Worm (Caenorhabditis elegans) whole organism, L2 larva: ENCODE measurements around the gene K07C11.7.

Experiments
- C34F6.9 ChIP-seq: fragments of 150-350 bp; optimal IDR thresholded peaks from 2 replicates; lab custom pipeline; 2014; ENCODE audit warnings: missing biosample characterization, missing genetic modification characterization
- F13H6.1 ChIP-seq: sonication (generic microtip); optimal IDR thresholded peaks from 2 replicates; lab custom pipeline; 2016; ENCODE audit warnings: missing genetic modification characterization, missing compliant biosample characterization
- ZK546.5 ChIP-seq: sonication (generic microtip); optimal IDR thresholded peaks from 2 replicates; lab custom pipeline; 2017; ENCODE audit warnings: missing biosample characterization, missing genetic modification characterization
- aly-2 ChIP-seq: fragments of 150-350 bp; optimal IDR thresholded peaks from 2 replicates; lab custom pipeline; 2014; ENCODE audit warnings: missing biosample characterization, missing genetic modification characterization
- ama-1 ChIP-seq: fragments of 150-350 bp; optimal IDR thresholded peaks from 2 replicates; lab custom pipeline; 2018; ENCODE audit warnings: inconsistent platforms
- blmp-1 ChIP-seq: sonication (generic microtip); optimal IDR thresholded peaks from 2 replicates; lab custom pipeline; 2017; ENCODE audit warnings: missing genetic modification characterization, mild to moderate bottlenecking, missing compliant biosample characterization, antibody characterized with exemption, moderate library complexity; ENCODE audit not compliant: insufficient read depth
- ceh-16 ChIP-seq: fragments of 150-350 bp; optimal IDR thresholded peaks from 2 replicates; lab custom pipeline; 2014; ENCODE audit warnings: missing biosample characterization, missing genetic modification characterization
- dmd-4 ChIP-seq: sonication (generic microtip); optimal IDR thresholded peaks from 2 replicates; lab custom pipeline; 2017; ENCODE audit warnings: missing biosample characterization, missing genetic modification characterization
- elt-1 ChIP-seq: fragments of 150-350 bp; optimal IDR thresholded peaks from 2 replicates; lab custom pipeline; 2014; ENCODE audit warnings: missing biosample characterization, missing genetic modification characterization
- elt-3 ChIP-seq: sonication (generic microtip); optimal IDR thresholded peaks from 2 replicates; lab custom pipeline; 2017; ENCODE audit warnings: missing biosample characterization, missing genetic modification characterization
- fos-1 ChIP-seq: fragments of 150-350 bp; optimal IDR thresholded peaks from 2 replicates; lab custom pipeline; 2014; ENCODE audit warnings: missing biosample characterization, missing genetic modification characterization
- lin-13 ChIP-seq: fragments of 150-350 bp; optimal IDR thresholded peaks from 2 replicates; lab custom pipeline; 2014; ENCODE audit warnings: missing biosample characterization, missing genetic modification reagents, missing genetic modification characterization
- lin-39 ChIP-seq: fragments of 150-350 bp; optimal IDR thresholded peaks from 2 replicates; lab custom pipeline; 2014; ENCODE audit warnings: missing biosample characterization, missing genetic modification reagents, missing genetic modification characterization
- lsy-2 ChIP-seq, 2 experiments: fragments of 150-350 bp in 1 of 2; sonication (generic microtip) in 1 of 2; optimal IDR thresholded peaks; 2 replicates each; lab custom pipeline; 2014 to 2017; ENCODE audit warnings: missing biosample characterization in 2 of 2, missing genetic modification characterization in 2 of 2
- mab-5 ChIP-seq: fragments of 150-350 bp; optimal IDR thresholded peaks from 2 replicates; lab custom pipeline; 2014; ENCODE audit warnings: missing biosample characterization, missing genetic modification characterization
- mdl-1 ChIP-seq, 2 experiments: fragments of 150-350 bp in 1 of 2; sonication (generic microtip) in 1 of 2; optimal IDR thresholded peaks; 2 replicates each; lab custom pipeline; 2017; ENCODE audit warnings: missing biosample characterization in 2 of 2, missing genetic modification characterization in 2 of 2
- nhr-25 ChIP-seq: fragments of 150-350 bp; sonication (generic microtip); optimal IDR thresholded peaks from 3 replicates; lab custom pipeline; 2014; ENCODE audit warnings: missing biosample characterization, missing genetic modification characterization
- nhr-6 ChIP-seq: fragments of 150-350 bp; optimal IDR thresholded peaks from 2 replicates; lab custom pipeline; 2014; ENCODE audit warnings: missing biosample characterization, missing genetic modification characterization
- nhr-77 ChIP-seq: fragments of 150-350 bp; optimal IDR thresholded peaks from 2 replicates; lab custom pipeline; 2014; ENCODE audit warnings: missing biosample characterization, missing genetic modification characterization
- peb-1 ChIP-seq: fragments of 150-350 bp; optimal IDR thresholded peaks from 2 replicates; lab custom pipeline; 2014; ENCODE audit warnings: missing biosample characterization, missing genetic modification characterization
- sem-4 ChIP-seq: fragments of 150-350 bp; optimal IDR thresholded peaks from 2 replicates; lab custom pipeline; 2014; ENCODE audit warnings: missing biosample characterization, missing genetic modification reagents, missing genetic modification characterization
- skn-1 ChIP-seq: sonication (generic microtip); optimal IDR thresholded peaks from 2 replicates; lab custom pipeline; 2017; ENCODE audit warnings: missing biosample characterization, missing genetic modification characterization
- sma-3 ChIP-seq: sonication (generic microtip); optimal IDR thresholded peaks from 2 replicates; lab custom pipeline; 2016; ENCODE audit warnings: missing genetic modification reagents, missing genetic modification characterization, missing compliant biosample characterization
- sma-9 ChIP-seq, 2 experiments: fragments of 150-350 bp in 1 of 2; sonication (generic microtip) in 1 of 2; optimal IDR thresholded peaks; 2 replicates each; lab custom pipeline; 2014 to 2016; ENCODE audit warnings: missing genetic modification characterization in 2 of 2, mild to moderate bottlenecking in 1 of 2, missing biosample characterization in 1 of 2, missing compliant biosample characterization in 1 of 2, missing genetic modification reagents in 1 of 2, moderate library complexity in 1 of 2
- snpc-4 ChIP-seq: fragments of 150-350 bp; optimal IDR thresholded peaks from 2 replicates; lab custom pipeline; 2014; ENCODE audit warnings: missing biosample characterization, missing genetic modification characterization
- unc-55 ChIP-seq: fragments of 150-350 bp; sonication (generic microtip); optimal IDR thresholded peaks from 3 replicates; lab custom pipeline; 2014; ENCODE audit warnings: missing biosample characterization, missing genetic modification reagents, missing genetic modification characterization
- ztf-11 ChIP-seq: sonication (generic microtip); optimal IDR thresholded peaks from 2 replicates; lab custom pipeline; 2017; ENCODE audit warnings: missing biosample characterization, missing genetic modification characterization
- ztf-4 ChIP-seq: fragments of 150-350 bp; optimal IDR thresholded peaks from 2 replicates; lab custom pipeline; 2014; ENCODE audit warnings: missing biosample characterization, missing genetic modification characterization

K07C11.7 gene

ce11 chrV:8211993-8212392, 1.8 kb downstream of the K07C11.7 start (continued):
- no peak for TF ChIP-seq blmp-1 (tag; lab: Kevin White, UChicago)
- TF ChIP-seq nhr-77 (tag; lab: Kevin White, UChicago), result no peak
- no peak for TF ChIP-seq elt-1 (tag; lab: Kevin White, UChicago)
- no peak for TF ChIP-seq peb-1 (tag; lab: Kevin White, UChicago)
- no peak for TF ChIP-seq ZK546.5 (tag; lab: Kevin White, UChicago)
- TF ChIP-seq snpc-4 (tag; lab: Kevin White, UChicago), result no peak
- TF ChIP-seq F13H6.1 (tag; lab: Kevin White, UChicago), result no peak

ce11 chrV:8210527-8210926, 3.2 kb downstream of the K07C11.7 start:
- no peak for TF ChIP-seq peb-1 (tag; lab: Kevin White, UChicago)
- peak; percentile 17 for TF ChIP-seq mab-5 (tag; lab: Kevin White, UChicago)

- TF ChIP-seq blmp-1 (tag; lab: Kevin White, UChicago), result peak; percentile 66
- no peak for TF ChIP-seq sma-3 (GFP tag; lab: Kevin White, UChicago)
- no peak for TF ChIP-seq ztf-11 (tag; lab: Kevin White, UChicago)
- no peak for TF ChIP-seq unc-55 (GFP tag; lab: Kevin White, UChicago)
- TF ChIP-seq elt-3 (tag; lab: Kevin White, UChicago), result no peak
Observed at ce11 chrV:8206931-8207330, 6.8 kb downstream of the K07C11.7 start, which contains the start of gene timp-1. timp-1 (plus strand) TSS chrV:8207235.

- TF ChIP-seq mdl-1 (tag; optimal IDR thresholded peaks at IDR 0.05; lab: Kevin White, UChicago), result no peak
- TF ChIP-seq fos-1 (tag; lab: Kevin White, UChicago), result peak; percentile 26
- no peak for TF ChIP-seq elt-3 (tag; lab: Kevin White, UChicago)
- no peak for TF ChIP-seq nhr-25 (tag; lab: Kevin White, UChicago)
- TF ChIP-seq nhr-6 (tag; lab: Kevin White, UChicago), result no peak
- TF ChIP-seq dmd-4 (tag; lab: Kevin White, UChicago), result no peak
- no peak for TF ChIP-seq C34F6.9 (tag; lab: Kevin White, UChicago)
- TF ChIP-seq snpc-4 (tag; lab: Kevin White, UChicago), result no peak
- no peak for TF ChIP-seq elt-1 (tag; lab: Kevin White, UChicago)
Observed at ce11 chrV:8203085-8203643, 10.6 kb downstream of the K07C11.7 start, which contains the start of gene cest-17. cest-17 (plus strand) TSS chrV:8203332.

ce11 chrV:8201229-8201858, 12.4 kb downstream of the K07C11.7 start, which contains the start of gene cri-2:
cri-2 (plus strand) TSS chrV:8201808.
- peak in 1 of 2 experiments; percentile 19 for TF ChIP-seq lsy-2 (tag; optimal IDR thresholded peaks at IDR 0.05; lab: Kevin White, UChicago)
- peak; percentile 36 for TF ChIP-seq sem-4 (tag; lab: Kevin White, UChicago)
- no peak for TF ChIP-seq ZK546.5 (tag; lab: Kevin White, UChicago)
- peak; percentile 27 for TF ChIP-seq sma-3 (GFP tag; lab: Kevin White, UChicago)
- peak; percentile 18 for TF ChIP-seq sma-9 (GFP tag; optimal IDR thresholded peaks at IDR 0.05; lab: Kevin White, UChicago)
- TF ChIP-seq sma-9 (tag; optimal IDR thresholded peaks at IDR 0.05; lab: Kevin White, UChicago), result no peak
- TF ChIP-seq fos-1 (tag; lab: Kevin White, UChicago), result peak; percentile 56

ce11 chrV:8198994-8199393, 14.8 kb downstream of the K07C11.7 start, which contains the start of gene F20D6.11:
F20D6.11 (minus strand) TSS chrV:8199094.
- TF ChIP-seq ZK546.5 (tag; lab: Kevin White, UChicago), result no peak
- no peak for TF ChIP-seq F13H6.1 (tag; lab: Kevin White, UChicago)
- no peak for TF ChIP-seq nhr-77 (tag; lab: Kevin White, UChicago)
- TF ChIP-seq ama-1 (lab: Kevin White, UChicago), result no peak
- no peak for TF ChIP-seq skn-1 (tag; lab: Kevin White, UChicago)
- TF ChIP-seq blmp-1 (tag; lab: Kevin White, UChicago), result no peak

- TF ChIP-seq lin-39 (tag; lab: Kevin White, UChicago), result no peak
- no peak for TF ChIP-seq lin-13 (GFP tag; lab: Kevin White, UChicago)
- no peak for TF ChIP-seq elt-1 (tag; lab: Kevin White, UChicago)
- no peak for TF ChIP-seq ztf-4 (tag; lab: Kevin White, UChicago)
- no peak for TF ChIP-seq ceh-16 (tag; lab: Kevin White, UChicago)
- no peak for TF ChIP-seq aly-2 (tag; lab: Kevin White, UChicago)
Observed at ce11 chrV:8196993-8197392, 16.8 kb downstream of the K07C11.7 start.
